Worm (Caenorhabditis elegans) whole organism, young adult: ENCODE measurements around the gene phg-1.

Experiments used
- C06A6.2 ChIP-seq: fragments of 200-800 bp; sonication (Bioruptor generic); conservative IDR thresholded peaks from 2 replicates; pipeline ENCODE4 v1.3.6; 2022; ENCODE audit warnings: missing genetic modification characterization, missing compliant biosample characterization
- D2030.7 ChIP-seq: fragments of 200-800 bp; sonication (Bioruptor generic); IDR thresholded peaks from 2 replicates; pipeline ENCODE4 v1.3.6; 2022; ENCODE audit warnings: missing genetic modification reagents, missing genetic modification characterization, missing compliant biosample characterization
- F33H1.4 ChIP-seq: fragments of 200-800 bp; sonication (Bioruptor generic); IDR thresholded peaks from 2 replicates; pipeline ENCODE4 v1.3.6; 2022; ENCODE audit warnings: missing genetic modification reagents, missing genetic modification characterization, missing compliant biosample characterization
- F49E8.2 ChIP-seq: sonication (generic microtip); optimal IDR thresholded peaks from 3 replicates; lab custom pipeline; 2017; ENCODE audit warnings: missing genetic modification characterization, mild to moderate bottlenecking, missing compliant biosample characterization, antibody characterized with exemption, moderate library complexity; ENCODE audit not compliant: insufficient read depth
- F52B5.7 ChIP-seq: sonication (generic microtip); optimal IDR thresholded peaks from 2 replicates; lab custom pipeline; 2016; ENCODE audit warnings: mild to moderate bottlenecking, missing genetic modification characterization, missing compliant biosample characterization
- F55B11.4 ChIP-seq: sonication (generic microtip); optimal IDR thresholded peaks from 2 replicates; lab custom pipeline; 2016; ENCODE audit warnings: missing compliant biosample characterization, missing genetic modification characterization, borderline replicate concordance; ENCODE audit not compliant: insufficient read depth
- F57C9.4 ChIP-seq: sonication (generic microtip); optimal IDR thresholded peaks from 2 replicates; lab custom pipeline; 2017; ENCODE audit warnings: mild to moderate bottlenecking, missing genetic modification characterization, missing compliant biosample characterization
- K11D2.4 ChIP-seq: fragments of 200-800 bp; sonication (Bioruptor generic); IDR thresholded peaks from 2 replicates; pipeline ENCODE4 v1.3.6; 2022; ENCODE audit warnings: missing genetic modification reagents, missing genetic modification characterization, missing compliant biosample characterization
- Y67H2A.10 ChIP-seq: fragments of 200-800 bp; sonication (Bioruptor generic); conservative IDR thresholded peaks from 2 replicates; pipeline ENCODE4 v1.3.6; 2022; ENCODE audit warnings: missing genetic modification reagents, missing genetic modification characterization, missing compliant biosample characterization
- ZK185.1 ChIP-seq: sonication (generic microtip); optimal IDR thresholded peaks from 2 replicates; lab custom pipeline; 2016; ENCODE audit warnings: mild to moderate bottlenecking, missing genetic modification characterization, missing compliant biosample characterization; ENCODE audit not compliant: poor library complexity, severe bottlenecking
- ama-1 ChIP-seq, 3 experiments: fragments of 150-350 bp in 1 of 3; sonication (generic microtip) in 2 of 3; optimal IDR thresholded peaks; 2 replicates each; lab custom pipeline; 2014 to 2018; ENCODE audit warnings: missing biosample characterization in 2 of 3, missing genetic modification characterization in 2 of 3, missing genetic modification reagents in 2 of 3
- ceh-91 ChIP-seq: fragments of 200-800 bp; sonication (Bioruptor generic); IDR thresholded peaks from 2 replicates; pipeline ENCODE4 v1.3.6; 2022; ENCODE audit warnings: missing genetic modification reagents, missing genetic modification characterization, missing compliant biosample characterization
- efl-1 ChIP-seq: fragments of 150-350 bp; optimal IDR thresholded peaks from 2 replicates; lab custom pipeline; 2014; ENCODE audit warnings: missing biosample characterization, missing genetic modification reagents, missing genetic modification characterization
- hmg-1.2 ChIP-seq: fragments of 200-800 bp; sonication (Bioruptor generic); IDR thresholded peaks from 2 replicates; pipeline ENCODE4 v1.3.6; 2022; ENCODE audit warnings: missing genetic modification reagents, missing genetic modification characterization, missing compliant biosample characterization
- hrde-1 ChIP-seq: sonication (generic microtip); optimal IDR thresholded peaks from 2 replicates; lab custom pipeline; 2016; ENCODE audit warnings: missing genetic modification characterization, mild to moderate bottlenecking, missing compliant biosample characterization, moderate library complexity, missing genotype, missing genetic modification reagents, borderline replicate concordance
- lag-1 ChIP-seq: fragments of 200-800 bp; sonication (Bioruptor generic); IDR thresholded peaks from 2 replicates; pipeline ENCODE4 v1.3.6; 2022; ENCODE audit warnings: missing genetic modification reagents, missing genetic modification characterization, missing compliant biosample characterization
- lin-35 ChIP-seq, 3 experiments: fragments of 150-350 bp in 2 of 3; sonication (generic microtip) in 1 of 3; optimal IDR thresholded peaks; 2 replicates each; lab custom pipeline; 2014 to 2018; ENCODE audit warnings: missing biosample characterization in 3 of 3, missing genetic modification characterization in 3 of 3, missing genetic modification reagents in 3 of 3
- lin-54 ChIP-seq: fragments of 200-800 bp; sonication (Bioruptor generic); optimal IDR thresholded peaks from 2 replicates; lab custom pipeline; 2018; ENCODE audit warnings: mild to moderate bottlenecking, missing genetic modification characterization, missing compliant biosample characterization
- lsl-1 ChIP-seq: fragments of 200-800 bp; sonication (Bioruptor generic); optimal IDR thresholded peaks from 2 replicates; lab custom pipeline; 2018; ENCODE audit warnings: mild to moderate bottlenecking, missing genetic modification characterization, moderate library complexity, missing compliant biosample characterization
- madf-6 ChIP-seq: fragments of 200-800 bp; sonication (Bioruptor generic); IDR thresholded peaks from 2 replicates; pipeline ENCODE4 v1.3.6; 2022; ENCODE audit warnings: missing genetic modification reagents, missing genetic modification characterization, missing compliant biosample characterization
- mes-4 ChIP-seq: sonication (generic microtip); optimal IDR thresholded peaks from 2 replicates; lab custom pipeline; 2016; ENCODE audit warnings: missing genotype, missing genetic modification characterization, missing compliant biosample characterization
- nfya-1 ChIP-seq: sonication (generic microtip); optimal IDR thresholded peaks from 2 replicates; lab custom pipeline; 2017; ENCODE audit warnings: antibody characterized with exemption, missing compliant biosample characterization, missing genetic modification characterization, borderline replicate concordance; ENCODE audit not compliant: insufficient read depth
- nfyb-1 ChIP-seq: fragments of 200-800 bp; sonication (Bioruptor generic); IDR thresholded peaks from 2 replicates; pipeline ENCODE4 v1.3.6; 2022; ENCODE audit warnings: missing genetic modification reagents, missing genetic modification characterization, missing compliant biosample characterization
- nhr-120 ChIP-seq: fragments of 200-800 bp; sonication (Bioruptor generic); IDR thresholded peaks from 2 replicates; pipeline ENCODE4 v1.3.6; 2022; ENCODE audit warnings: missing genetic modification characterization, missing compliant biosample characterization
- sea-2 ChIP-seq: fragments of 200-800 bp; sonication (Bioruptor generic); IDR thresholded peaks from 2 replicates; pipeline ENCODE4 v1.3.6; 2022; ENCODE audit warnings: missing genetic modification characterization, missing compliant biosample characterization
- snpc-1.1 ChIP-seq: sonication (generic microtip); optimal IDR thresholded peaks from 2 replicates; lab custom pipeline; 2017; ENCODE audit warnings: missing genetic modification characterization, mild to moderate bottlenecking, missing compliant biosample characterization, antibody characterized with exemption, moderate library complexity, missing genotype, missing genetic modification reagents; ENCODE audit not compliant: insufficient read depth
- snpc-1.3 ChIP-seq: sonication (generic microtip); optimal IDR thresholded peaks from 2 replicates; lab custom pipeline; 2017; ENCODE audit warnings: missing genetic modification characterization, mild to moderate bottlenecking, missing compliant biosample characterization, antibody characterized with exemption, moderate library complexity, missing genotype, missing genetic modification reagents; ENCODE audit not compliant: insufficient read depth
- sptf-2 ChIP-seq: fragments of 200-800 bp; sonication (Bioruptor generic); optimal IDR thresholded peaks from 2 replicates; lab custom pipeline; 2018; ENCODE audit warnings: mild to moderate bottlenecking, missing genetic modification characterization, missing compliant biosample characterization
- ztf-3 ChIP-seq: fragments of 200-800 bp; sonication (Bioruptor generic); optimal IDR thresholded peaks from 2 replicates; lab custom pipeline; 2018; ENCODE audit warnings: mild to moderate bottlenecking, missing genetic modification characterization, missing compliant biosample characterization
- ztf-6 ChIP-seq: fragments of 200-800 bp; sonication (Bioruptor generic); IDR thresholded peaks from 2 replicates; pipeline ENCODE4 v1.3.6; 2022; ENCODE audit warnings: missing genetic modification reagents, missing genetic modification characterization, missing compliant biosample characterization

Gene phg-1

ce11 chrII:10099804-10100360 lies 37.6 kb upstream of the phg-1 start, which contains the start of the genes pas-7 and puf-12:
Gene pas-7 (minus strand): TSS chrII:10099854.
Gene puf-12 (plus strand): TSS chrII:10100310.
- peak; percentile 69 for TF ChIP-seq F33H1.4 (GFP tag; lab: Robert Waterston, UW)
- peak; percentile 1 for TF ChIP-seq efl-1 (GFP tag; lab: Kevin White, UChicago)
- peak; percentile 19; the same call in 1 of the 2 replicates for TF ChIP-seq madf-6 (GFP tag; lab: Robert Waterston, UW)
- TF ChIP-seq ztf-6 (GFP tag; lab: Robert Waterston, UW): no peak
- no peak for TF ChIP-seq sea-2
- TF ChIP-seq lsl-1 (GFP tag; lab: Kevin White, UChicago): peak; percentile 14
- peak; percentile 78; the same call in 1 of the 2 replicates for TF ChIP-seq hmg-1.2 (GFP tag; lab: Robert Waterston, UW)
- peak; percentile 9 for TF ChIP-seq snpc-1.1 (tag; lab: Kevin White, UChicago)
- TF ChIP-seq, all 124 proteins: peak for 6

ce11 chrII:10103212-10103611 lies 34.2 kb upstream of the phg-1 start:
- TF ChIP-seq hrde-1 (tag; lab: Kevin White, UChicago) (no peak), ztf-3 (GFP tag; lab: Kevin White, UChicago) (no peak), ama-1 (optimal IDR thresholded peaks at IDR 0.05; lab: Kevin White, UChicago) (no peak), ama-1 (GFP tag; optimal IDR thresholded peaks at IDR 0.05; lab: Kevin White, UChicago) (no peak), F33H1.4 (GFP tag; lab: Robert Waterston, UW) (no peak), snpc-1.1 (tag; lab: Kevin White, UChicago) (no peak), K11D2.4 (GFP tag; lab: Robert Waterston, UW) (no peak), lin-54 (no peak), nfyb-1 (GFP tag; lab: Robert Waterston, UW) (no peak), nfya-1 (tag; lab: Kevin White, UChicago) (no peak), C06A6.2 (no peak), Y67H2A.10 (no peak)

- TF ChIP-seq F57C9.4 (tag; lab: Kevin White, UChicago): no peak
- no peak for TF ChIP-seq lin-54
- TF ChIP-seq ZK185.1 (tag; lab: Kevin White, UChicago): no peak
- TF ChIP-seq F49E8.2 (tag; lab: Kevin White, UChicago): no peak
- TF ChIP-seq C06A6.2: no peak
Measured at ce11 chrII:10105604-10106003, 31.9 kb upstream of the phg-1 start, which contains the start of gene ZK945.4. Gene ZK945.4 (minus strand): TSS chrII:10105704.

ce11 chrII:10106870-10107269 lies 30.6 kb upstream of the phg-1 start, which contains the start of gene ZK945.6:
Gene ZK945.6 (minus strand): TSS chrII:10106970.
- TF ChIP-seq hrde-1 (tag; lab: Kevin White, UChicago): no peak
- no peak for TF ChIP-seq F49E8.2 (tag; lab: Kevin White, UChicago)
- no peak for TF ChIP-seq F52B5.7 (tag; lab: Kevin White, UChicago)
- no peak for TF ChIP-seq lag-1 (GFP tag; lab: Robert Waterston, UW)
- TF ChIP-seq nhr-120 (GFP tag; lab: Robert Waterston, UW): no peak
- no peak for TF ChIP-seq ceh-91 (GFP tag; lab: Robert Waterston, UW)
- TF ChIP-seq snpc-1.3: no peak
- no peak for TF ChIP-seq lin-35 (GFP tag; optimal IDR thresholded peaks at IDR 0.05; lab: Kevin White, UChicago)
- no peak for TF ChIP-seq mes-4 (tag; lab: Kevin White, UChicago)

ce11 chrII:10108377-10108776 lies 29.1 kb upstream of the phg-1 start, which contains the start of the genes ZK945.7 and ZK945.8:
Gene ZK945.7 (minus strand): TSS chrII:10108477.
Gene ZK945.8 (plus strand): TSS chrII:10108651.
- no peak for TF ChIP-seq F55B11.4 (tag; lab: Kevin White, UChicago)
- no peak for TF ChIP-seq D2030.7 (GFP tag; lab: Robert Waterston, UW)
- no peak for TF ChIP-seq sptf-2 (GFP tag; lab: Kevin White, UChicago)
